Fruit fly (Drosophila melanogaster) Kc167 (cell line): ENCODE data around the gene CG10589.

Source experiments
- Myc ChIP-seq: fragments of >200 bp; optimal IDR thresholded peaks from 2 replicates; lab custom pipeline; 2017; ENCODE audit warnings: missing external identifiers
- ttk ChIP-seq: sonication (Bioruptor generic); optimal IDR thresholded peaks from 2 replicates; lab custom pipeline; 2017; ENCODE audit warnings: missing external identifiers

dm6 chr3L:20922279-20922830, 5.3 kb upstream of the CG10589 start:
- TF ChIP-seq Myc, result no peak
- no peak for TF ChIP-seq ttk
